Fruit fly (Drosophila melanogaster) whole organism, embryonic: ENCODE results near the gene MsR1.

Source experiments
- Bdp1 ChIP-seq: fragments of 200-800 bp; sonication (Bioruptor generic); optimal IDR thresholded peaks from 3 replicates; lab custom pipeline; 2016; ENCODE audit warnings: missing biosample characterization, missing genetic modification characterization
- CG10274 ChIP-seq: fragments of 200-800 bp; sonication (Bioruptor generic); optimal IDR thresholded peaks from 3 replicates; lab custom pipeline; 2017; ENCODE audit warnings: missing biosample characterization, mild to moderate bottlenecking, missing genetic modification characterization
- CG11085 ChIP-seq: fragments of 200-800 bp; sonication (Bioruptor generic); IDR thresholded peaks from 2 replicates; pipeline ENCODE4 v1.3.6; 2022; ENCODE audit warnings: missing biosample characterization, missing genetic modification characterization
- CG11247 ChIP-seq: fragments of 200-800 bp; sonication (Bioruptor generic); IDR thresholded peaks from 2 replicates; pipeline ENCODE4 v1.3.6; 2022; ENCODE audit warnings: missing biosample characterization, missing genetic modification characterization
- CG11504 ChIP-seq: fragments of 200-800 bp; sonication (Bioruptor generic); optimal IDR thresholded peaks from 3 replicates; lab custom pipeline; 2019; ENCODE audit warnings: missing biosample characterization, mild to moderate bottlenecking, missing genetic modification characterization, moderate library complexity
- CG12071 ChIP-seq: fragments of 200-800 bp; sonication (Bioruptor generic); optimal IDR thresholded peaks from 3 replicates; lab custom pipeline; 2018; ENCODE audit warnings: missing biosample characterization, mild to moderate bottlenecking, missing genetic modification characterization
- CG13894 ChIP-seq: fragments of 200-800 bp; sonication (Bioruptor generic); optimal IDR thresholded peaks from 3 replicates; lab custom pipeline; 2018; ENCODE audit warnings: missing biosample characterization, mild to moderate bottlenecking, missing genetic modification characterization, moderate library complexity
- CG18764 ChIP-seq: fragments of 200-800 bp; sonication (Bioruptor generic); optimal IDR thresholded peaks from 3 replicates; lab custom pipeline; 2016; ENCODE audit warnings: missing biosample characterization, missing genetic modification characterization
- CG2678 ChIP-seq: fragments of 200-800 bp; sonication (Bioruptor generic); optimal IDR thresholded peaks from 3 replicates; lab custom pipeline; 2019; ENCODE audit warnings: missing biosample characterization, mild to moderate bottlenecking, missing genetic modification characterization, moderate library complexity
- CG3163 ChIP-seq: fragments of 200-800 bp; sonication (Bioruptor generic); optimal IDR thresholded peaks from 3 replicates; lab custom pipeline; 2016; ENCODE audit warnings: missing biosample characterization, missing genetic modification characterization
- CG4404 ChIP-seq: fragments of 200-800 bp; sonication (Bioruptor generic); IDR thresholded peaks from 2 replicates; pipeline ENCODE4 v1.3.6; 2022; ENCODE audit warnings: missing biosample characterization, missing genetic modification characterization
- CG5180 ChIP-seq: fragments of 200-800 bp; sonication (Bioruptor generic); optimal IDR thresholded peaks from 3 replicates; lab custom pipeline; 2017; ENCODE audit warnings: missing biosample characterization, missing genetic modification characterization, mild to moderate bottlenecking, moderate library complexity, missing genetic modification reagents
- CG7556 ChIP-seq: fragments of 200-800 bp; sonication (Bioruptor generic); optimal IDR thresholded peaks from 2 replicates; lab custom pipeline; 2017; ENCODE audit warnings: missing biosample characterization, mild to moderate bottlenecking, missing genetic modification characterization
- CG9932 ChIP-seq: fragments of 200-800 bp; sonication (Bioruptor generic); IDR thresholded peaks from 2 replicates; pipeline ENCODE4 v1.3.6; 2022; ENCODE audit warnings: missing biosample characterization, missing genetic modification characterization
- CTCF ChIP-seq: fragments of 200-800 bp; sonication (Bioruptor generic); optimal IDR thresholded peaks from 2 replicates; lab custom pipeline; 2017; ENCODE audit warnings: missing biosample characterization, mild to moderate bottlenecking, missing genetic modification characterization, moderate library complexity
- Deaf1 ChIP-seq: fragments of 200-800 bp; optimal IDR thresholded peaks from 3 replicates; lab custom pipeline; 2019; ENCODE audit warnings: missing biosample characterization, mild to moderate bottlenecking, missing genetic modification characterization, moderate library complexity
- E2f1 ChIP-seq: fragments of 200-800 bp; sonication (Bioruptor generic); IDR thresholded peaks from 2 replicates; pipeline ENCODE4 v1.3.6; 2022; ENCODE audit warnings: missing biosample characterization, missing genetic modification characterization
- Ets65A ChIP-seq: fragments of 200-800 bp; sonication (Bioruptor generic); peaks from one replicate; lab custom pipeline; 2016; ENCODE audit warnings: missing biosample characterization, missing genetic modification characterization
- HLH4C ChIP-seq: fragments of 200-800 bp; sonication (Bioruptor generic); IDR thresholded peaks from 3 replicates; pipeline ENCODE4 v1.3.6; 2022; ENCODE audit warnings: missing biosample characterization, missing genetic modification characterization; ENCODE audit not compliant: partially characterized antibody
- HLHmδ ChIP-seq: fragments of 200-800 bp; sonication (Bioruptor generic); optimal IDR thresholded peaks from 2 replicates; lab custom pipeline; 2018; ENCODE audit warnings: missing biosample characterization, mild to moderate bottlenecking, missing genetic modification characterization, moderate library complexity
- HmgD ChIP-seq: fragments of 200-800 bp; sonication (Bioruptor generic); optimal IDR thresholded peaks from 3 replicates; lab custom pipeline; 2016; ENCODE audit warnings: missing biosample characterization, missing genetic modification characterization
- MBD-R2 ChIP-seq: fragments of 200-800 bp; sonication (Bioruptor generic); IDR thresholded peaks from 2 replicates; pipeline ENCODE4 v1.3.6; 2022; ENCODE audit warnings: missing biosample characterization, missing genetic modification characterization
- Mes4 ChIP-seq: fragments of 200-800 bp; sonication (Bioruptor generic); optimal IDR thresholded peaks from 2 replicates; lab custom pipeline; 2016; ENCODE audit warnings: missing biosample characterization, missing genetic modification characterization
- Ptx1 ChIP-seq: fragments of 200-800 bp; sonication (Bioruptor generic); IDR thresholded peaks from 2 replicates; pipeline ENCODE4 v1.3.6; 2022; ENCODE audit warnings: missing biosample characterization, missing genetic modification characterization
- Tbp ChIP-seq: fragments of >200 bp; optimal IDR thresholded peaks from 2 replicates; lab custom pipeline; 2018; ENCODE audit warnings: missing biosample characterization, missing genetic modification characterization
- Trl ChIP-seq, 3 experiments: fragments of >200 bp in 2 of 3; fragments of 200-800 bp in 1 of 3; sonication (Bioruptor generic) in 1 of 3; optimal IDR thresholded peaks; 2 replicates in 1 of 3; 3 replicates in 2 of 3; lab custom pipeline; 2016 to 2017; ENCODE audit warnings: missing biosample characterization in 1 of 3, missing genetic modification characterization in 1 of 3
- amos ChIP-seq: fragments of 200-800 bp; sonication (Bioruptor generic); IDR thresholded peaks from 2 replicates; pipeline ENCODE4 v1.3.6; 2022; ENCODE audit warnings: missing biosample characterization, missing genetic modification characterization; ENCODE audit not compliant: partially characterized antibody
- ase ChIP-seq: fragments of 200-800 bp; sonication (Bioruptor generic); IDR thresholded peaks from 3 replicates; pipeline ENCODE4 v1.3.6; 2022; ENCODE audit warnings: missing biosample characterization, missing genetic modification characterization
- cg ChIP-seq: fragments of 200-800 bp; sonication (Bioruptor generic); optimal IDR thresholded peaks from 3 replicates; lab custom pipeline; 2019; ENCODE audit warnings: missing biosample characterization, mild to moderate bottlenecking, missing genetic modification characterization, moderate library complexity
- chinmo ChIP-seq: fragments of 200-800 bp; sonication (Bioruptor generic); IDR thresholded peaks from 4 replicates; pipeline ENCODE4 v1.3.6; 2022; ENCODE audit warnings: missing biosample characterization, missing genetic modification characterization; ENCODE audit not compliant: partially characterized antibody
- crp ChIP-seq, 2 experiments: fragments of 200-800 bp; sonication (Bioruptor generic); optimal IDR thresholded peaks; 2 replicates in 1 of 2; 3 replicates in 1 of 2; lab custom pipeline; 2017; ENCODE audit warnings: missing biosample characterization in 2 of 2, missing genetic modification characterization in 2 of 2, mild to moderate bottlenecking in 1 of 2, moderate library complexity in 1 of 2
- dati ChIP-seq: fragments of 200-800 bp; sonication (Bioruptor generic); IDR thresholded peaks from 2 replicates; pipeline ENCODE4 v1.3.6; 2022; ENCODE audit warnings: missing biosample characterization, missing genetic modification characterization
- ewg ChIP-seq: fragments of 200-800 bp; sonication (Bioruptor generic); optimal IDR thresholded peaks from 3 replicates; lab custom pipeline; 2017; ENCODE audit warnings: mild to moderate bottlenecking, missing biosample characterization, missing genetic modification reagents, missing genetic modification characterization
- gsb-n ChIP-seq: fragments of 200-800 bp; sonication (Bioruptor generic); optimal IDR thresholded peaks from 3 replicates; lab custom pipeline; 2018; ENCODE audit warnings: missing biosample characterization, mild to moderate bottlenecking, missing genetic modification characterization
- scrt ChIP-seq: fragments of 200-800 bp; sonication (Bioruptor generic); optimal IDR thresholded peaks from 2 replicates; lab custom pipeline; 2018; ENCODE audit warnings: missing biosample characterization, mild to moderate bottlenecking, missing genetic modification characterization, moderate library complexity
- slp2 ChIP-seq: fragments of 200-800 bp; sonication (Bioruptor generic); optimal IDR thresholded peaks from 2 replicates; lab custom pipeline; 2016; ENCODE audit warnings: missing biosample characterization, missing genetic modification characterization
- zf30C ChIP-seq: fragments of 200-800 bp; sonication (Bioruptor generic); optimal IDR thresholded peaks from 3 replicates; lab custom pipeline; 2018; ENCODE audit warnings: missing biosample characterization, mild to moderate bottlenecking, missing genetic modification characterization

MsR1 gene

DNA sequence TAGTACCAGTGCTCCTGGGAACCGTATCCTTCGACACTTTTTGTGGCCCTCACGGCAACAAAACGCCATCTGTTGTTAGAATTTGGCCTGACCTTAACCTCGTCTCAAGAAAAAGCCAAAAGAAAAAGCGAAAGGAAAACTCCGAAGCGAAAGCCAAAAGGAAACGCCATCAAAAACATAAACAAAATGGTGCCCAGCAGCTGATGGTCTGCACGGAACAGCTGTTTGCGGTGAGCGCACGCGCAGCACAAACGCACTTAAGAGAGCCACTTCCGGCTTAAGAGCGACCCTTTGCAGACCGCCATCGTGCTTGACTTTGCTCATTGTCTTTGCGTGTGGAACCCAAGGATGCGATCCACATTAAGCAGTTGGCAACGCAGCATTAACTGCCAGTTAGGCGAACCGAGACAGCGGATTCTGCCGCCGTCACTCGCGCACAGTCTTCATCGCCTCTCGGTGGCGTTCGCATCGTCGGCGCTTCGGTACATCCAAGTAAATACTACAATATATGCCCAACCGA, at the start of gene MsR1:
Gene MsR1, plus strand, starts transcription at position 437 of the 520 bp plus-strand sequence.
- TF ChIP-seq Trl (optimal IDR thresholded peaks at IDR 0.05; lab: Kevin White, UChicago) (peak in 1 of 2 experiments; percentile 20), Trl (GFP tag; optimal IDR thresholded peaks at IDR 0.05; lab: Kevin White, UChicago) (no peak), CG9932 (GFP tag; lab: Robert Waterston, UW) (no peak), CG10274 (no peak), scrt (GFP tag; lab: Kevin White, UChicago) (peak; percentile 82), crp (GFP tag; optimal IDR thresholded peaks at IDR 0.05; lab: Kevin White, UChicago) (peak in 1 of 2 experiments; percentile 58), CG7556 (GFP tag; lab: Kevin White, UChicago) (no peak), CG11504 (tag; lab: Kevin White, UChicago) (no peak), CG3163 (GFP tag; lab: Kevin White, UChicago) (peak; percentile 65), CG11247 (GFP tag; lab: Robert Waterston, UW) (no peak), chinmo (GFP tag; lab: Robert Waterston, UW) (0 out of 4 replicates have a peak, but pooled peaks have one; percentile 60), HLH4C (GFP tag; lab: Robert Waterston, UW) (0 out of 3 replicates have a peak, but pooled peaks have one; percentile 13), CG2678 (tag; lab: Kevin White, UChicago) (no peak), zf30C (GFP tag; lab: Kevin White, UChicago) (no peak), ase (no peak), slp2 (no peak), CG18764 (GFP tag; lab: Kevin White, UChicago) (no peak), dati (GFP tag; lab: Robert Waterston, UW) (no peak), CG11085 (no peak), CG5180 (GFP tag; lab: Kevin White, UChicago) (peak; percentile 39), MBD-R2 (GFP tag; lab: Robert Waterston, UW) (no peak), Ptx1 (no peak), E2f1 (GFP tag; lab: Robert Waterston, UW) (no peak), Ets65A (GFP tag; lab: Kevin White, UChicago) (peak; percentile 37), CG12071 (no peak), ewg (GFP tag; lab: Kevin White, UChicago) (peak; percentile 37), CG13894 (tag; lab: Kevin White, UChicago) (peak; percentile 22), Deaf1 (tag; lab: Kevin White, UChicago) (peak; percentile 82), CTCF (peak; percentile 74), CG4404 (GFP tag; lab: Robert Waterston, UW) (no peak)
- TF ChIP-seq, all 482 proteins: peak for 12

DNA sequence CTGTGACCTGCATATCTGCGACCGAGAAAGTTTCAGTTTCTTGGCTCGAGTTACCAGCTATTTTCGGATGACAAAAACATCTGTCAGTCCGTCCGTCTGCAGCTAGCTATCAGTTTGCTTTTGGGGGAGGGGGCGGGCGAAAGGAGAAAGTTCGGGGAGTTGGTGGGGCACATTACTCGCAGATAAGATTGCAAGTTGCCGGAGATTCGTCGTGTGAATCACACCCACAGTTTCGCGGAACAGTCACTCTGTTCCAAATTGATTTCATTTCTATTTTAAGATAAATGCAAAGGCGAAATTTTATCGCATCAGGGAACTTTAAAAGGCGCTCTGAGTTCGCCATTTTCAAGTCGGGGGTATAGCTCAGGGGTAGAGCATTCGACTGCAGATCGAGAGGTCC, 49.1 kb upstream of the MsR1 start:
- TF ChIP-seq amos (GFP tag; lab: Robert Waterston, UW) (peak; percentile 46; the same call in 1 of the 2 replicates), Bdp1 (GFP tag; lab: Kevin White, UChicago) (peak; percentile 22), cg (GFP tag; lab: Kevin White, UChicago) (no peak), Mes4 (GFP tag; lab: Kevin White, UChicago) (no peak)

DNA sequence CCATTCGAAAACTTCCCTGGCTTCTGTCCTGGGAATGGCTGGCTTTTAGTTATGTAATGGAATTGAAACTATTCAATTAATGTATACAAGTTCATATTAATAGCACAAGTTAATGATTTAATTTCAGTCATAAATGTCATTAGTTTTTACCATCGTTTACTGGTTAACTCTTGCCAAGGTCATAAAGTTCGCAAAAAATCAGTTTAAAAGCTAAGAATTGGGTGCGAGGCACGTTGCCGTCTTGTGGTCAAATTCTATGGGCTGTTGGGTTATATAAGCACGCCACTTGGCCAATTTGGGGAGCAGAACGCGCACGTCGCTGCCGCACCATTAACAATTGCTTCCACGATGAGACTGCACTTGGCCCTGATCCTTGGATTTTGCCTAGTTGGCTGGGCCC, 46.2 kb upstream of the MsR1 start, which contains the start of gene yellow-g2:
Gene yellow-g2, plus strand, starts transcription at position 301 of the 400 bp plus-strand sequence.
- no peak for TF ChIP-seq HLHmδ (GFP tag; lab: Kevin White, UChicago)
- TF ChIP-seq Tbp (GFP tag; lab: Kevin White, UChicago), result no peak
- no peak for TF ChIP-seq gsb-n (tag; lab: Kevin White, UChicago)
- no peak for TF ChIP-seq HmgD (GFP tag; lab: Kevin White, UChicago)
